Fruit fly (Drosophila melanogaster) whole organism, prepupa: Measurements from ENCODE around the gene st.

Experiments used
- Blimp-1 ChIP-seq: fragments of 200-800 bp; sonication (Bioruptor generic); optimal IDR thresholded peaks from 3 replicates; lab custom pipeline; 2017; ENCODE audit warnings: missing biosample characterization, missing genetic modification characterization, mild to moderate bottlenecking, moderate library complexity, missing genetic modification reagents
- CG10631 ChIP-seq: fragments of 200-800 bp; sonication (Bioruptor generic); optimal IDR thresholded peaks from 2 replicates; lab custom pipeline; 2016; ENCODE audit warnings: missing biosample characterization, missing genetic modification characterization
- CG11762 ChIP-seq: fragments of 200-800 bp; sonication (Bioruptor generic); optimal IDR thresholded peaks from 3 replicates; lab custom pipeline; 2016; ENCODE audit warnings: missing biosample characterization, missing genetic modification characterization; ENCODE audit not compliant: insufficient read depth
- CG11902 ChIP-seq: fragments of 200-800 bp; sonication (Bioruptor generic); optimal IDR thresholded peaks from 3 replicates; lab custom pipeline; 2016; ENCODE audit warnings: missing biosample characterization, missing genetic modification characterization
- CG3032 ChIP-seq: fragments of 200-800 bp; optimal IDR thresholded peaks from 2 replicates; lab custom pipeline; 2019; ENCODE audit warnings: missing biosample characterization, mild to moderate bottlenecking, missing genetic modification characterization, moderate library complexity
- CG31627 ChIP-seq: fragments of 200-800 bp; sonication (Bioruptor generic); optimal IDR thresholded peaks from 3 replicates; lab custom pipeline; 2016; ENCODE audit warnings: missing biosample characterization, missing genetic modification characterization
- CG6808 ChIP-seq: fragments of 200-800 bp; sonication (Bioruptor generic); optimal IDR thresholded peaks from 3 replicates; lab custom pipeline; 2017; ENCODE audit warnings: missing biosample characterization, missing genetic modification characterization, mild to moderate bottlenecking, moderate library complexity, missing genetic modification reagents
- CG7368 ChIP-seq: fragments of 200-800 bp; sonication (Bioruptor generic); optimal IDR thresholded peaks from 3 replicates; lab custom pipeline; 2016; ENCODE audit warnings: missing biosample characterization, missing genetic modification characterization
- CG8119 ChIP-seq: fragments of 200-800 bp; sonication (Bioruptor generic); IDR thresholded peaks from 3 replicates; pipeline ENCODE4 v1.3.6; 2022; ENCODE audit warnings: missing biosample characterization, missing genetic modification characterization
- CG8319 ChIP-seq: fragments of 200-800 bp; sonication (Bioruptor generic); optimal IDR thresholded peaks from 3 replicates; lab custom pipeline; 2016; ENCODE audit warnings: missing biosample characterization, missing genetic modification characterization
- CG8632 ChIP-seq: fragments of 200-800 bp; sonication (Bioruptor generic); optimal IDR thresholded peaks from 3 replicates; lab custom pipeline; 2016; ENCODE audit warnings: missing biosample characterization, missing genetic modification characterization
- CG9139 ChIP-seq: fragments of 200-800 bp; sonication (Bioruptor generic); optimal IDR thresholded peaks from 3 replicates; lab custom pipeline; 2017; ENCODE audit warnings: missing biosample characterization, mild to moderate bottlenecking, missing genetic modification characterization
- Eip78C ChIP-seq: fragments of 200-800 bp; sonication (Bioruptor generic); peaks from one replicate; lab custom pipeline; 2016; ENCODE audit warnings: missing biosample characterization, missing genetic modification characterization
- Eip93F ChIP-seq: fragments of 200-800 bp; sonication (Bioruptor generic); optimal IDR thresholded peaks from 2 replicates; lab custom pipeline; 2016; ENCODE audit warnings: missing biosample characterization, mild to moderate bottlenecking, missing genetic modification characterization
- Ets96B ChIP-seq: fragments of 200-800 bp; optimal IDR thresholded peaks from 2 replicates; lab custom pipeline; 2019; ENCODE audit warnings: missing biosample characterization, mild to moderate bottlenecking, missing genetic modification characterization, moderate library complexity
- Gug ChIP-seq: fragments of 200-800 bp; sonication (Bioruptor generic); IDR thresholded peaks from 2 replicates; pipeline ENCODE4 v1.3.6; 2022; ENCODE audit warnings: missing biosample characterization, missing genetic modification characterization
- Hr38 ChIP-seq: sonication (Bioruptor generic); optimal IDR thresholded peaks from 2 replicates; lab custom pipeline; 2016; ENCODE audit warnings: missing biosample characterization, missing genetic modification characterization
- Hr4 ChIP-seq: fragments of 200-800 bp; sonication (Bioruptor generic); optimal IDR thresholded peaks from 3 replicates; lab custom pipeline; 2016; ENCODE audit warnings: missing biosample characterization, missing genetic modification characterization
- Met ChIP-seq: fragments of 200-800 bp; sonication (Bioruptor generic); optimal IDR thresholded peaks from 3 replicates; lab custom pipeline; 2016; ENCODE audit warnings: missing biosample characterization, missing genetic modification characterization
- OdsH ChIP-seq: fragments of 200-800 bp; sonication (Bioruptor generic); optimal IDR thresholded peaks from 3 replicates; lab custom pipeline; 2016; ENCODE audit warnings: missing biosample characterization, missing genetic modification characterization
- Sox102F ChIP-seq: fragments of 200-800 bp; sonication (Bioruptor generic); optimal IDR thresholded peaks from 2 replicates; lab custom pipeline; 2016; ENCODE audit warnings: missing biosample characterization, mild to moderate bottlenecking, missing genetic modification characterization
- Sox14 ChIP-seq: fragments of 200-800 bp; sonication (Bioruptor generic); optimal IDR thresholded peaks from 3 replicates; lab custom pipeline; 2016; ENCODE audit warnings: missing biosample characterization, missing genetic modification characterization
- achi ChIP-seq: fragments of 200-800 bp; sonication (Bioruptor generic); optimal IDR thresholded peaks from 3 replicates; lab custom pipeline; 2016; ENCODE audit warnings: missing biosample characterization, missing genetic modification characterization
- cyc ChIP-seq: fragments of 200-800 bp; sonication (Bioruptor generic); optimal IDR thresholded peaks from 3 replicates; lab custom pipeline; 2016; ENCODE audit warnings: missing biosample characterization, missing genetic modification characterization
- esn ChIP-seq: fragments of 200-800 bp; sonication (Bioruptor generic); optimal IDR thresholded peaks from 2 replicates; lab custom pipeline; 2016; ENCODE audit warnings: missing biosample characterization, mild to moderate bottlenecking, missing genetic modification characterization, moderate library complexity
- fkh ChIP-seq: fragments of 200-800 bp; sonication (Bioruptor generic); optimal IDR thresholded peaks from 3 replicates; lab custom pipeline; 2017; ENCODE audit warnings: missing biosample characterization, mild to moderate bottlenecking, missing genetic modification characterization, moderate library complexity
- lz ChIP-seq: fragments of 200-800 bp; sonication (Bioruptor generic); optimal IDR thresholded peaks from 3 replicates; lab custom pipeline; 2016; ENCODE audit warnings: missing biosample characterization, missing genetic modification characterization
- net ChIP-seq: fragments of 200-800 bp; sonication (Bioruptor generic); optimal IDR thresholded peaks from 3 replicates; lab custom pipeline; 2016; ENCODE audit warnings: missing biosample characterization, missing genetic modification characterization
- salr ChIP-seq, 2 experiments: fragments of 200-800 bp; sonication (Bioruptor generic); optimal IDR thresholded peaks; 3 replicates each; lab custom pipeline; 2016 to 2018; ENCODE audit warnings: missing biosample characterization in 2 of 2, missing genetic modification characterization in 2 of 2, mild to moderate bottlenecking in 1 of 2
- topi ChIP-seq: fragments of 200-800 bp; sonication (Bioruptor generic); optimal IDR thresholded peaks from 3 replicates; lab custom pipeline; 2016; ENCODE audit warnings: missing biosample characterization, missing genetic modification characterization
- vri ChIP-seq: fragments of 200-800 bp; sonication (Bioruptor generic); optimal IDR thresholded peaks from 3 replicates; lab custom pipeline; 2016; ENCODE audit warnings: missing biosample characterization, mild to moderate bottlenecking, missing genetic modification characterization

st gene

DNA sequence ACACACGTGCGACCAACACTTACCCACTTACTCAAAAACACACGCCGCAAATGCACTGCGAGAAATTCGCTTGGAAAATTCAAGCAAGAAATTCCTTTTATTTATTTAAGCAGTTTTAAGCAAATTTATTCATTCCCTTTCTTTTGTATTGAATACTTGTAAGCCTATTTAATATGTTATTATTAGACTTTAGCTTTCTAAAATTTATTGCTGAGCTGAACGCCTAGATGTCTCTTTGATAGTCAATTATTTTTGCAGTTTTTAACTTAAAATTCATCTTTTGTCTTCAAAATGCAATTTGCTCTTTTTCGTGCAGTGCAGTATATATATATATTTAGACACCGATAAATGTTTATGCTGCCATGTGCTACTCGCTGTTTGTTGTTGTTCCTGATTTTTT, 36.5 kb downstream of the st start (continued):
- TF ChIP-seq Eip93F (GFP tag; lab: Kevin White, UChicago) (no peak), Sox102F (GFP tag; lab: Kevin White, UChicago) (no peak), Gug (no peak), Hr4 (GFP tag; lab: Kevin White, UChicago) (peak; percentile 44), topi (no peak), Ets96B (tag; lab: Kevin White, UChicago) (no peak), CG8319 (GFP tag; lab: Kevin White, UChicago) (no peak)

DNA sequence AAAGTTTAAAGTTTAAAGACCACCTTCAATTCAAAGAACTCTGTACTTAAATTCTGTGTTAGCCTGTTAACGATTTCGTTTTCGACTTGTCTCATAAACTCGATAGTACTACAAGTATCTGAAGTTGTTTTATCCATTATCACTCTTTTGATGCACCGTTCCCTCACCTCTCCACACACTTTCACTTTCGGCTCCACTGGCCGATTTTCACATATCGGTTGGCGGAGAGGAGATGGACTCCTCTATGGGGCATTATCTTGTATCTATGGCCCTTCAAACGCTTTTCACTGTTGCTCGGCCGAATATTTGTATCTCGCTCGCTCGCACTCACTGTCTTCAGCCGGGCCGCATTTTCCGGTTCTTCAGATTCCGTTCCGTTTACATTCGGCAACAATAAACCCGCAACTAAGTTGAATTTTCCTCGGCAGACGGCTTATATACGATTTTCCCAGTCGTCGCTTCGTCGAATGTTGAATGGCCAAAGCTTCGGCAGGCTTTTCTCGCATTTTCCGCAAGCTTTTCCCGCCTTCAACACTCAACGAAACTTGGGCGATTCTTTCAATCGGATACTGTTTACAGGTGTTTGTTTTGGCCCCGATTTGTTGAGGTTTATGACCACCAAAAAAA, 45.7 kb downstream of the st start, which contains the start of gene CG43373:
TSS of gene CG43373 (minus strand) at position 373 of the 627 bp plus-strand sequence.
- TF ChIP-seq salr (GFP tag; optimal IDR thresholded peaks at IDR 0.05; lab: Kevin White, UChicago) (no peak), Sox14 (GFP tag; lab: Kevin White, UChicago) (no peak), CG11902 (GFP tag; lab: Kevin White, UChicago) (no peak), Met (no peak), CG9139 (GFP tag; lab: Kevin White, UChicago) (no peak), CG31627 (GFP tag; lab: Kevin White, UChicago) (no peak), CG8119 (GFP tag; lab: Robert Waterston, UW) (no peak), CG7368 (GFP tag; lab: Kevin White, UChicago) (no peak)

dm6 chr3L:16544220-16544619, 46.8 kb downstream of the st start:
- TF ChIP-seq CG8632 (no peak), Sox14 (GFP tag; lab: Kevin White, UChicago) (no peak), cyc (GFP tag; lab: Kevin White, UChicago) (no peak), Eip78C (GFP tag; lab: Kevin White, UChicago) (no peak), OdsH (GFP tag; lab: Kevin White, UChicago) (no peak), CG6808 (GFP tag; lab: Kevin White, UChicago) (no peak), topi (no peak), salr (GFP tag; optimal IDR thresholded peaks at IDR 0.05; lab: Kevin White, UChicago) (no peak), lz (GFP tag; lab: Kevin White, UChicago) (no peak)
- TF ChIP-seq, all 60 proteins: peak for 0

- TF ChIP-seq achi (GFP tag; lab: Kevin White, UChicago): no peak
Measured at dm6 chr3L:16545511-16545910, 48.1 kb downstream of the st start, which contains the start of gene CG13033. Gene CG13033 (minus strand): TSS chr3L:16545628.

dm6 chr3L:16546159-16546558, 48.7 kb downstream of the st start:
- TF ChIP-seq net (GFP tag; lab: Kevin White, UChicago): no peak
- no peak for TF ChIP-seq vri (GFP tag; lab: Kevin White, UChicago)
- TF ChIP-seq CG3032 (tag; lab: Kevin White, UChicago): no peak
- TF ChIP-seq CG10631 (GFP tag; lab: Kevin White, UChicago): no peak
- no peak for TF ChIP-seq CG6808 (GFP tag; lab: Kevin White, UChicago)
- no peak for TF ChIP-seq fkh (GFP tag; lab: Kevin White, UChicago)
- no peak for TF ChIP-seq Hr38
- TF ChIP-seq CG11762: no peak
- TF ChIP-seq Blimp-1 (GFP tag; lab: Kevin White, UChicago): no peak
- no peak for TF ChIP-seq esn
- TF ChIP-seq CG8632: no peak
